5 worm cellular contexts compared by ENCODE assay signal in the genomic region with DNA sequence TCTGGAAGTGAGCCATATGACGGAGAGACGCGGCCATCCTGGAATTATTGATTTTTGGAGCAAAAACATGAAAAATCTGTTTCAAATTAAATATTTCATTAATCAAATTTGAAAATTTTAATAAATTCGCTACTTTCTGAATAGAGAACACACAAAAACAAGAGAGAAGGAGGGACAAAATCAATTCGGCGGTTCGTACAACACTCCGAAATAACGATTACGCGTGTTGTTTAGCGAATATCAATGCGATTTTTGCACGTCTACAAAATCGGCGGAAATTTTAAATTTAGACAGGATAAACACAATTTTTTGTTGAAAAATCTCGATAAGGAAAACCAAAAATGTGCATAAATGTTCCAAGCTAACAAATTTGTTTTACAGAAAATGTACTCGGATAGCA.
TF ChIP-seq lines count a peak whose summit lies in the region.

A gene (minus strand): TSS at position 38 of the 400 bp plus-strand sequence.
A gene (plus strand): TSS at position 380 of the 400 bp plus-strand sequence.

TF ChIP-seq in whole organism, L1 larva, 84 proteins besides CTCF, POLR2A, EP300 and RAD21 (continued from another document and continues in another):
- TF ChIP-seq fkh-4 (tag; optimal IDR thresholded peaks at IDR 0.05; lab: Kevin White, UChicago; ENCODE audit: borderline replicate concordance), result no peak
- no peak for TF ChIP-seq fos-1 (tag; optimal IDR thresholded peaks at IDR 0.05; lab: Kevin White, UChicago)
- no peak for TF ChIP-seq ztf-4 (tag; optimal IDR thresholded peaks at IDR 0.05; lab: Kevin White, UChicago)
- peak; percentile 34 for TF ChIP-seq swsn-7 (tag; optimal IDR thresholded peaks at IDR 0.05; lab: Kevin White, UChicago)
- TF ChIP-seq alr-1 (tag; optimal IDR thresholded peaks at IDR 0.05; lab: Kevin White, UChicago; ENCODE audit: borderline replicate concordance), result no peak
- no peak for TF ChIP-seq ama-1 (optimal IDR thresholded peaks at IDR 0.05; lab: Kevin White, UChicago)
- no peak for TF ChIP-seq ceh-8 (GFP tag; optimal IDR thresholded peaks at IDR 0.05; lab: Kevin White, UChicago)
- peak; percentile 2 for TF ChIP-seq lin-39 (tag; optimal IDR thresholded peaks at IDR 0.05; lab: Kevin White, UChicago)
- TF ChIP-seq ceh-90 (tag; optimal IDR thresholded peaks at IDR 0.05; lab: Kevin White, UChicago), result no peak
- no peak for TF ChIP-seq ces-1 (GFP tag; optimal IDR thresholded peaks at IDR 0.05; lab: Kevin White, UChicago)
- no peak for TF ChIP-seq unc-30 (tag; optimal IDR thresholded peaks at IDR 0.05; lab: Kevin White, UChicago)
- TF ChIP-seq unc-98 (GFP tag; IDR thresholded peaks at IDR 0.05; lab: Robert Waterston, UW), result no peak
- TF ChIP-seq xbp-1 (tag; optimal IDR thresholded peaks at IDR 0.05; lab: Kevin White, UChicago), result peak; percentile 19
- no peak for TF ChIP-seq Y116A8C.19 (tag; optimal IDR thresholded peaks at IDR 0.05; lab: Kevin White, UChicago; ENCODE audit: borderline replicate concordance)
- TF ChIP-seq C04F5.9 (tag; optimal IDR thresholded peaks at IDR 0.05; lab: Kevin White, UChicago), result no peak
- no peak for TF ChIP-seq pag-3 (tag; optimal IDR thresholded peaks at IDR 0.05; lab: Kevin White, UChicago; ENCODE audit: borderline replicate concordance, insufficient read depth)
- TF ChIP-seq irx-1 (tag; optimal IDR thresholded peaks at IDR 0.05; lab: Kevin White, UChicago), result no peak
- peak in 1 of 3 experiments; percentile 31 for TF ChIP-seq ceh-82 (tag; optimal IDR thresholded peaks at IDR 0.05; lab: Kevin White, UChicago)
- peak; percentile 68 for TF ChIP-seq lin-14 (GFP tag; optimal IDR thresholded peaks at IDR 0.05; lab: Kevin White, UChicago)
- TF ChIP-seq lir-3 (tag; optimal IDR thresholded peaks at IDR 0.05; lab: Kevin White, UChicago; ENCODE audit: poor library complexity), result peak; percentile 31
- no peak for TF ChIP-seq aly-2 (tag; optimal IDR thresholded peaks at IDR 0.05; lab: Kevin White, UChicago)
- no peak for TF ChIP-seq pqm-1 (tag; optimal IDR thresholded peaks at IDR 0.05; lab: Kevin White, UChicago)
- TF ChIP-seq nhr-20 (tag; optimal IDR thresholded peaks at IDR 0.05; lab: Kevin White, UChicago), result peak; percentile 34
- TF ChIP-seq lin-13 (GFP tag; optimal IDR thresholded peaks at IDR 0.05; lab: Kevin White, UChicago), result no peak
- no peak for TF ChIP-seq ets-5 (GFP tag; IDR thresholded peaks at IDR 0.05; lab: Robert Waterston, UW)

TF ChIP-seq in whole organism, L2 larva, 48 proteins besides CTCF, POLR2A, EP300 and RAD21 (continued from another document and continues in another):
- TF ChIP-seq crh-2 (tag; optimal IDR thresholded peaks at IDR 0.05; lab: Kevin White, UChicago) (peak; percentile 86), nhr-237 (tag; optimal IDR thresholded peaks at IDR 0.05; lab: Kevin White, UChicago) (no peak), ama-1 (optimal IDR thresholded peaks at IDR 0.05; lab: Kevin White, UChicago) (no peak), ztf-4 (tag; optimal IDR thresholded peaks at IDR 0.05; lab: Kevin White, UChicago) (no peak), sma-9 (GFP tag; optimal IDR thresholded peaks at IDR 0.05; lab: Kevin White, UChicago) (peak; percentile 34), sma-9 (tag; optimal IDR thresholded peaks at IDR 0.05; lab: Kevin White, UChicago) (no peak), Y55F3AM.14 (GFP tag; optimal IDR thresholded peaks at IDR 0.05; lab: Kevin White, UChicago) (no peak), alr-1 (tag; optimal IDR thresholded peaks at IDR 0.05; lab: Kevin White, UChicago) (no peak), nhr-6 (tag; optimal IDR thresholded peaks at IDR 0.05; lab: Kevin White, UChicago) (peak; percentile 25), unc-55 (GFP tag; optimal IDR thresholded peaks at IDR 0.05; lab: Kevin White, UChicago) (peak; percentile 68), elt-1 (tag; optimal IDR thresholded peaks at IDR 0.05; lab: Kevin White, UChicago) (no peak), snpc-4 (tag; optimal IDR thresholded peaks at IDR 0.05; lab: Kevin White, UChicago) (no peak), mbf-1 (tag; optimal IDR thresholded peaks at IDR 0.05; lab: Kevin White, UChicago) (no peak), lin-39 (tag; optimal IDR thresholded peaks at IDR 0.05; lab: Kevin White, UChicago) (no peak), zag-1 (tag; optimal IDR thresholded peaks at IDR 0.05; lab: Kevin White, UChicago) (no peak), nhr-129 (tag; optimal IDR thresholded peaks at IDR 0.05; lab: Kevin White, UChicago) (peak; percentile 39), ZK546.5 (tag; optimal IDR thresholded peaks at IDR 0.05; lab: Kevin White, UChicago) (no peak), blmp-1 (tag; optimal IDR thresholded peaks at IDR 0.05; lab: Kevin White, UChicago; ENCODE audit: insufficient read depth) (no peak), aly-2 (tag; optimal IDR thresholded peaks at IDR 0.05; lab: Kevin White, UChicago) (no peak), fos-1 (tag; optimal IDR thresholded peaks at IDR 0.05; lab: Kevin White, UChicago) (peak; percentile 15), C34F6.9 (tag; optimal IDR thresholded peaks at IDR 0.05; lab: Kevin White, UChicago) (peak; percentile 84), ceh-16 (tag; optimal IDR thresholded peaks at IDR 0.05; lab: Kevin White, UChicago) (no peak), nhr-21 (tag; optimal IDR thresholded peaks at IDR 0.05; lab: Kevin White, UChicago) (peak; percentile 8), F13H6.1 (tag; optimal IDR thresholded peaks at IDR 0.05; lab: Kevin White, UChicago) (no peak), unc-39 (tag; optimal IDR thresholded peaks at IDR 0.05; lab: Kevin White, UChicago) (no peak), sem-4 (tag; optimal IDR thresholded peaks at IDR 0.05; lab: Kevin White, UChicago) (no peak), nhr-23 (tag; optimal IDR thresholded peaks at IDR 0.05; lab: Kevin White, UChicago) (no peak)

TF ChIP-seq in whole organism, L3 larva, 47 proteins besides CTCF, POLR2A, EP300 and RAD21 (continued from another document):
- no peak for TF ChIP-seq fkh-10 (GFP tag; optimal IDR thresholded peaks at IDR 0.05; lab: Kevin White, UChicago)
- no peak for TF ChIP-seq mdl-1 (tag; optimal IDR thresholded peaks at IDR 0.05; lab: Kevin White, UChicago)
- TF ChIP-seq snpc-4 (tag; optimal IDR thresholded peaks at IDR 0.05; lab: Kevin White, UChicago), result peak; percentile 3
- peak; percentile 28 for TF ChIP-seq hmg-11 (tag; optimal IDR thresholded peaks at IDR 0.05; lab: Kevin White, UChicago)
- no peak for TF ChIP-seq egl-5 (tag; optimal IDR thresholded peaks at IDR 0.05; lab: Kevin White, UChicago)
- TF ChIP-seq nhr-237 (tag; optimal IDR thresholded peaks at IDR 0.05; lab: Kevin White, UChicago), result no peak
- peak; percentile 57 for TF ChIP-seq lin-15B (tag; optimal IDR thresholded peaks at IDR 0.05; lab: Kevin White, UChicago)
- no peak for TF ChIP-seq sea-2 (GFP tag; optimal IDR thresholded peaks at IDR 0.05; lab: Kevin White, UChicago)

TF ChIP-seq in whole organism, L4 larva, 104 proteins besides CTCF, POLR2A, EP300 and RAD21 (continued from another document):
- no peak for TF ChIP-seq spr-1 (tag; optimal IDR thresholded peaks at IDR 0.05; lab: Kevin White, UChicago)
- no peak for TF ChIP-seq madf-9 (GFP tag; conservative IDR thresholded peaks at IDR 0.05; lab: Robert Waterston, UW)
- peak; percentile 24 for TF ChIP-seq dve-1 (tag; optimal IDR thresholded peaks at IDR 0.05; lab: Kevin White, UChicago; ENCODE audit: insufficient read depth)
- TF ChIP-seq zip-2 (tag; optimal IDR thresholded peaks at IDR 0.05; lab: Kevin White, UChicago), result no peak
- no peak for TF ChIP-seq ztf-7 (tag; optimal IDR thresholded peaks at IDR 0.05; lab: Kevin White, UChicago)
- TF ChIP-seq nhr-42 (GFP tag; IDR thresholded peaks at IDR 0.05; lab: Robert Waterston, UW), result no peak
- TF ChIP-seq hif-1 (tag; optimal IDR thresholded peaks at IDR 0.05; lab: Kevin White, UChicago), result peak in 1 of 2 experiments; percentile 98
- no peak for TF ChIP-seq nhr-41 (GFP tag; IDR thresholded peaks at IDR 0.05; lab: Robert Waterston, UW)
- TF ChIP-seq F26F4.8 (GFP tag; conservative IDR thresholded peaks at IDR 0.05; lab: Robert Waterston, UW), result no peak
- no peak for TF ChIP-seq cey-2 (tag; optimal IDR thresholded peaks at IDR 0.05; lab: Kevin White, UChicago; ENCODE audit: borderline replicate concordance, insufficient read depth)
- no peak for TF ChIP-seq nhr-76 (tag; optimal IDR thresholded peaks at IDR 0.05; lab: Kevin White, UChicago)
- TF ChIP-seq pqm-1 (tag; optimal IDR thresholded peaks at IDR 0.05; lab: Kevin White, UChicago), result no peak
- peak; percentile 43; the same call in 1 of the 2 replicates for TF ChIP-seq hmg-1.1 (GFP tag; IDR thresholded peaks at IDR 0.05; lab: Robert Waterston, UW)

TF ChIP-seq in whole organism, young adult, 124 proteins besides CTCF, POLR2A, EP300 and RAD21 (continued from another document):
- TF ChIP-seq Y95B8A.8 (GFP tag; IDR thresholded peaks at IDR 0.05; lab: Robert Waterston, UW) (no peak), unc-130 (GFP tag; optimal IDR thresholded peaks at IDR 0.05; lab: Kevin White, UChicago) (no peak), rpc-1 (optimal IDR thresholded peaks at IDR 0.05; lab: Kevin White, UChicago) (no peak), rpc-1 (tag; optimal IDR thresholded peaks at IDR 0.05; lab: Kevin White, UChicago) (no peak)
TF ChIP-seq in whole organism, young adult: peak in this region for 6.
